Fruit fly (Drosophila melanogaster): ENCODE measurements around the gene Taf3.

Taf3 gene

dm6 chr4:424630-425327 is 41.8 kb downstream of the Taf3 start (continued):
- TF ChIP-seq schlank (tag; optimal IDR thresholded peaks at IDR 0.05) (peak; percentile 50), Taf1 (GFP tag; IDR thresholded peaks at IDR 0.05) (0 out of 2 replicates have a peak, but pooled peaks have one; percentile 56), Ets97D (GFP tag; optimal IDR thresholded peaks at IDR 0.05) (peak; percentile 68), CG10321 (GFP tag; IDR thresholded peaks at IDR 0.05) (0 out of 2 replicates have a peak, but pooled peaks have one; percentile 30), pum (GFP tag; optimal IDR thresholded peaks at IDR 0.05) (peak; percentile 95), gsb-n (tag; optimal IDR thresholded peaks at IDR 0.05) (peak; percentile 84), Dip2 (GFP tag; IDR thresholded peaks at IDR 0.05) (no peak; the same call in 1 of the 2 replicates), prd (optimal IDR thresholded peaks at IDR 0.05) (no peak), prd (GFP tag; IDR thresholded peaks at IDR 0.05) (no peak; the same call in 2 of the 3 replicates), Sin3A (optimal IDR thresholded peaks at IDR 0.05) (no peak), Max (GFP tag; optimal IDR thresholded peaks at IDR 0.05) (peak; percentile 91), Neu2 (GFP tag; optimal IDR thresholded peaks at IDR 0.05; ENCODE audit: borderline replicate concordance) (peak; percentile 83), ATbp (GFP tag; optimal IDR thresholded peaks at IDR 0.05) (peak; percentile 90), bbx (GFP tag; IDR thresholded peaks at IDR 0.05; ENCODE audit: partially characterized antibody) (peak; percentile 75), kni (GFP tag; optimal IDR thresholded peaks at IDR 0.05) (peak; percentile 88), Dad (GFP tag; optimal IDR thresholded peaks at IDR 0.05) (peak; percentile 89), bsh (GFP tag; optimal IDR thresholded peaks at IDR 0.05) (peak; percentile 27 to 91), Eip74EF (GFP tag; optimal IDR thresholded peaks at IDR 0.05) (no peak), tio (GFP tag; optimal IDR thresholded peaks at IDR 0.05) (peak; percentile 84), CG9797 (GFP tag; optimal IDR thresholded peaks at IDR 0.05) (no peak), crc (GFP tag; optimal IDR thresholded peaks at IDR 0.05) (peak; percentile 82), dati (GFP tag; IDR thresholded peaks at IDR 0.05) (no peak), CG6854 (GFP tag; optimal IDR thresholded peaks at IDR 0.05) (peak; percentile 91), CG11723 (GFP tag; optimal IDR thresholded peaks at IDR 0.05) (peak; percentile 86), lmd (GFP tag; IDR thresholded peaks at IDR 0.05) (peak; percentile 89; the same call in 1 of the 2 replicates), B-H1 (GFP tag; IDR thresholded peaks at IDR 0.05) (peak; percentile 83), CG12659 (GFP tag; optimal IDR thresholded peaks at IDR 0.05) (peak; percentile 89), wor (GFP tag; IDR thresholded peaks at IDR 0.05) (peak; percentile 76), Antp (GFP tag; optimal IDR thresholded peaks at IDR 0.05) (peak; percentile 93), CG12769 (tag; optimal IDR thresholded peaks at IDR 0.05) (peak; percentile 73), sna (GFP tag; IDR thresholded peaks at IDR 0.05; ENCODE audit: partially characterized antibody) (no peak), CG30403 (GFP tag; optimal IDR thresholded peaks at IDR 0.05) (peak; percentile 91), gt (GFP tag; IDR thresholded peaks at IDR 0.05) (no peak), CG32532 (GFP tag; IDR thresholded peaks at IDR 0.05) (peak; percentile 97), dysf (GFP tag; IDR thresholded peaks at IDR 0.05) (peak; percentile 91), CG17186 (GFP tag; optimal IDR thresholded peaks at IDR 0.05) (peak; percentile 58), Dref (GFP tag; IDR thresholded peaks at IDR 0.05) (no peak), ab (GFP tag; optimal IDR thresholded peaks at IDR 0.05) (peak; percentile 69), CG18599 (GFP tag; optimal IDR thresholded peaks at IDR 0.05) (peak; percentile 84), CG6689 (GFP tag; IDR thresholded peaks at IDR 0.05) (no peak; the same call in 1 of the 2 replicates), CG16779 (GFP tag; IDR thresholded peaks at IDR 0.05) (peak; percentile 94; the same call in 1 of the 2 replicates), CG2199 (GFP tag; IDR thresholded peaks at IDR 0.05) (peak; percentile 99), danr (GFP tag; IDR thresholded peaks at IDR 0.05) (peak; percentile 61; the same call in 1 of the 2 replicates), slbo (GFP tag; IDR thresholded peaks at IDR 0.05) (peak; percentile 93), NK7.1 (GFP tag; optimal IDR thresholded peaks at IDR 0.05) (peak; percentile 88), CG7745 (tag; optimal IDR thresholded peaks at IDR 0.05) (no peak), HLH4C (GFP tag; IDR thresholded peaks at IDR 0.05; ENCODE audit: partially characterized antibody) (no peak), stc (GFP tag; IDR thresholded peaks at IDR 0.05) (peak; percentile 90), kah (GFP tag; optimal IDR thresholded peaks at IDR 0.05) (peak; percentile 83), CG14441 (GFP tag; IDR thresholded peaks at IDR 0.05) (peak; percentile 87; the same call in 1 of the 2 replicates)
